Worm (Caenorhabditis elegans): ENCODE data around the gene F52H2.5.
A peak's percentile ranks its signal among the peaks of the same experiment; 100 is the strongest.

- TF ChIP-seq lin-13 (GFP tag; optimal IDR thresholded peaks at IDR 0.05) (peak; percentile 41), lin-39 (tag; optimal IDR thresholded peaks at IDR 0.05) (no peak)
These were observed 39.0 kb upstream of the F52H2.5 start for ce11 chrX:2598833-2599279.

All from whole organism, L2 larva.